Worm (Caenorhabditis elegans): ENCODE data around the gene col-33.
A peak's percentile ranks its signal among the peaks of the same experiment; 100 is the strongest.

The col-33 gene

ce11 chrIV:4272167-4272566 lies 9.1 kb downstream of the col-33 start, which contains the start of gene F36A4.1:
TSS of gene F36A4.1 (plus strand) at chrIV:4272467.
- TF ChIP-seq sma-3 (GFP tag; optimal IDR thresholded peaks at IDR 0.05) (no peak), alr-1 (tag; optimal IDR thresholded peaks at IDR 0.05) (no peak), nhr-11 (tag; optimal IDR thresholded peaks at IDR 0.05) (no peak), Y55F3AM.14 (GFP tag; optimal IDR thresholded peaks at IDR 0.05) (no peak), lsy-2 (tag; optimal IDR thresholded peaks at IDR 0.05) (no peak), ztf-11 (tag; optimal IDR thresholded peaks at IDR 0.05) (no peak), dmd-4 (tag; optimal IDR thresholded peaks at IDR 0.05) (no peak), aly-2 (tag; optimal IDR thresholded peaks at IDR 0.05) (no peak), F13H6.1 (tag; optimal IDR thresholded peaks at IDR 0.05) (no peak), ama-1 (optimal IDR thresholded peaks at IDR 0.05) (no peak)

ce11 chrIV:4277694-4278093 lies 14.6 kb downstream of the col-33 start, which contains the start of gene nhr-78:
TSS of gene nhr-78 (minus strand) at chrIV:4277875.
- TF ChIP-seq peb-1 (tag; optimal IDR thresholded peaks at IDR 0.05) (no peak), sma-9 (GFP tag; optimal IDR thresholded peaks at IDR 0.05) (peak; percentile 5), sma-9 (tag; optimal IDR thresholded peaks at IDR 0.05) (no peak), ztf-1 (GFP tag; conservative IDR thresholded peaks at IDR 0.05) (no peak), gmeb-1 (tag; optimal IDR thresholded peaks at IDR 0.05) (peak; percentile 40), F13H6.1 (tag; optimal IDR thresholded peaks at IDR 0.05) (peak; percentile 37), nhr-10 (tag; optimal IDR thresholded peaks at IDR 0.05) (no peak), sma-3 (GFP tag; optimal IDR thresholded peaks at IDR 0.05) (peak; percentile 15), nhr-23 (tag; optimal IDR thresholded peaks at IDR 0.05) (no peak), C34F6.9 (tag; optimal IDR thresholded peaks at IDR 0.05) (peak; percentile 14)

ce11 chrIV:4284020-4284419 lies 20.9 kb downstream of the col-33 start, which contains the start of gene F15E6.6:
TSS of gene F15E6.6 (minus strand) at chrIV:4284120.
- TF ChIP-seq nhr-11 (tag; optimal IDR thresholded peaks at IDR 0.05) = no peak
- TF ChIP-seq ZK546.5 (tag; optimal IDR thresholded peaks at IDR 0.05) = no peak
- TF ChIP-seq sma-9 (GFP tag; optimal IDR thresholded peaks at IDR 0.05) = no peak
- TF ChIP-seq sma-9 (tag; optimal IDR thresholded peaks at IDR 0.05) = no peak
- TF ChIP-seq nhr-23 (tag; optimal IDR thresholded peaks at IDR 0.05) = no peak
- TF ChIP-seq unc-39 (tag; optimal IDR thresholded peaks at IDR 0.05) = no peak
- no peak for TF ChIP-seq nhr-129 (tag; optimal IDR thresholded peaks at IDR 0.05)
- no peak for TF ChIP-seq mab-5 (tag; optimal IDR thresholded peaks at IDR 0.05)
- no peak for TF ChIP-seq dmd-4 (tag; optimal IDR thresholded peaks at IDR 0.05)

ce11 chrIV:4284989-4285388 lies 21.9 kb downstream of the col-33 start:
- TF ChIP-seq aly-2 (tag; optimal IDR thresholded peaks at IDR 0.05) (no peak), snpc-4 (tag; optimal IDR thresholded peaks at IDR 0.05) (no peak), nhr-12 (tag; optimal IDR thresholded peaks at IDR 0.05) (no peak), blmp-1 (tag; optimal IDR thresholded peaks at IDR 0.05; ENCODE audit: insufficient read depth) (no peak), nhr-23 (tag; optimal IDR thresholded peaks at IDR 0.05) (no peak), skn-1 (tag; optimal IDR thresholded peaks at IDR 0.05) (peak; percentile 8), nhr-21 (tag; optimal IDR thresholded peaks at IDR 0.05) (no peak), peb-1 (tag; optimal IDR thresholded peaks at IDR 0.05) (no peak), fos-1 (tag; optimal IDR thresholded peaks at IDR 0.05) (peak; percentile 89), nhr-6 (tag; optimal IDR thresholded peaks at IDR 0.05) (no peak), sma-3 (GFP tag; optimal IDR thresholded peaks at IDR 0.05) (no peak), mab-5 (tag; optimal IDR thresholded peaks at IDR 0.05) (no peak), alr-1 (tag; optimal IDR thresholded peaks at IDR 0.05) (no peak), ztf-11 (tag; optimal IDR thresholded peaks at IDR 0.05) (no peak), egl-27 (tag; optimal IDR thresholded peaks at IDR 0.05) (no peak), ztf-1 (GFP tag; conservative IDR thresholded peaks at IDR 0.05) (no peak), nhr-237 (tag; optimal IDR thresholded peaks at IDR 0.05) (no peak), ama-1 (optimal IDR thresholded peaks at IDR 0.05) (no peak), elt-3 (tag; optimal IDR thresholded peaks at IDR 0.05) (no peak), nhr-77 (tag; optimal IDR thresholded peaks at IDR 0.05) (no peak), gmeb-1 (tag; optimal IDR thresholded peaks at IDR 0.05) (peak; percentile 13), elt-1 (tag; optimal IDR thresholded peaks at IDR 0.05) (no peak)

ce11 chrIV:4288332-4288731 lies 25.2 kb downstream of the col-33 start, which contains the start of gene srv-4:
TSS of gene srv-4 (minus strand) at chrIV:4288432.
- TF ChIP-seq unc-62 (GFP tag; optimal IDR thresholded peaks at IDR 0.05) (no peak), egl-27 (tag; optimal IDR thresholded peaks at IDR 0.05) (no peak), nhr-77 (tag; optimal IDR thresholded peaks at IDR 0.05) (no peak), nhr-10 (tag; optimal IDR thresholded peaks at IDR 0.05) (no peak), crh-2 (tag; optimal IDR thresholded peaks at IDR 0.05) (no peak), mdl-1 (tag; optimal IDR thresholded peaks at IDR 0.05) (no peak), nhr-129 (tag; optimal IDR thresholded peaks at IDR 0.05) (no peak), ZK546.5 (tag; optimal IDR thresholded peaks at IDR 0.05) (no peak)

Data from whole organism, L2 larva.